Worm (Caenorhabditis elegans) whole organism, mixed stage, embryonic: ENCODE data around the gene drap-1.

Experiments
- blmp-1 ChIP-seq: fragments of 150-350 bp; optimal IDR thresholded peaks from 2 replicates; lab custom pipeline; 2014; ENCODE audit warnings: missing biosample characterization, missing genetic modification characterization
- drap-1 ChIP-seq: fragments of 200-800 bp; sonication (Bioruptor generic); optimal IDR thresholded peaks from 3 replicates; lab custom pipeline; 2018; ENCODE audit warnings: mild to moderate bottlenecking, missing genetic modification characterization, missing compliant biosample characterization
- elt-3 ChIP-seq: fragments of 150-350 bp; optimal IDR thresholded peaks from 2 replicates; lab custom pipeline; 2014; ENCODE audit warnings: missing biosample characterization, missing genetic modification characterization
- snpc-4 ChIP-seq: fragments of 150-350 bp; optimal IDR thresholded peaks from 2 replicates; lab custom pipeline; 2014; ENCODE audit warnings: missing biosample characterization, missing genetic modification characterization
- unc-62 ChIP-seq: fragments of 150-350 bp; optimal IDR thresholded peaks from 2 replicates; lab custom pipeline; 2014; ENCODE audit warnings: missing biosample characterization, missing genetic modification reagents, missing genetic modification characterization

DNA sequence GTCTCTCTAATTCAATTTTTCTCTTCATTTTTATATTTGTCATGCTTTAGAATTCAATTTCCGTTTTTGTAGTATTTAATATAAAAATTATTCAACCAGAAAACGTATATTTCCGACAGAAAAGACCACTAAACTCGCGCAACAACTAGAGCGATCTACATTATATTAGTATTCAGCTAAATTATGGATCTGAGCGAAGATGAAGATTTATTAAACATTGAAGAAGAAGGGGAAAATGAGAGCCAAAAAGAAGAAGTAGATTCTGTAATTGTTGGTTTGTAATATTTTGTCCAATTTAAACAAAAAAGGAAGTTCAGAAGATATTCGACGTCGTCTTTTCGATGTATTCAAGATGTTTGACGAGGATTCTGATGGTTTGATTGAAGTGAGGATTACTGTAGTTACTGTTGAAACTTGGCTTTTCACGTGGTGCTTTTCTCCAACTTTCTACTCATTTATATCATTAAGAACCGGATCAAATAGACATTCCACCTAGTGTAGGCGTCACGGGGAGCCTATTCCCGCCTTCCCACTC is 4.1 kb downstream of the drap-1 start, which contains the start of gene cal-7:
- TF ChIP-seq drap-1 (no peak), blmp-1 (no peak), elt-3 (tag; lab: Kevin White, UChicago) (no peak), snpc-4 (tag; lab: Kevin White, UChicago) (no peak), unc-62 (GFP tag; lab: Kevin White, UChicago) (no peak)
